Fruit fly (Drosophila melanogaster): Measurements from ENCODE around the gene Ndc80.

Gene Ndc80

DNA sequence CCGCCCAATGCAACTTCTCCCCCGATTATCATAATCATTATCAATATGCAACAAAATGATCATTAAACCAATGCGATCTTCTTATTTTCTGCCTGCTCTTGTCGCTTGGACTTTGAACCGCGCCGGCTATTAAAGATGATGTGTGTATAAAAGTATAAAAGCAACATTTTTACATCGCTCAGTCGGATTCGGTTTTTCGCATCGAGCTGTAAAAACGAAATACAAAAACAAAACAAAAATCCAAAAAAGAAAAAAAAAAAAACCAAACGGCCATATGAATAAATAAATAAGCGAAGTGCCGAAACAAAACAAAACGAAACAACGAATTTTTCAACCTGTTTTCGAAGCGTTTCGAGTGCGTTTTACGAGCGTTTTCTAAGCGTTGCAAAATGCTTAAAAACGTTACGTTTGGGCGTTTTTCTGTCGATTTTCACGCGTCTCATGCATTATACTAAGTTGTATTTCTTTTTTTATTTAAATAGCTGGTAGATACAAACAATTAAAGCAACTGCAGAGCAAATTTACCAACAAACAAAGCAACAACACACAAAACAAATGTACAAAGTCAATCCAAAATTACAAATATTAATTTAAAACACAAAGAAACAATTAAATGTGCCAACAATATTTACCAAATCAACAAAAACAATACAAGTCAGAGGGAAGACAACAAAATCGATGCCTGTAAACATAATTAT, 33.0 kb upstream of the Ndc80 start (continued):
- no peak for TF ChIP-seq Dip2 (GFP tag; IDR thresholded peaks at IDR 0.05)
- no peak for TF ChIP-seq gcm2 (GFP tag; optimal IDR thresholded peaks at IDR 0.05)

DNA sequence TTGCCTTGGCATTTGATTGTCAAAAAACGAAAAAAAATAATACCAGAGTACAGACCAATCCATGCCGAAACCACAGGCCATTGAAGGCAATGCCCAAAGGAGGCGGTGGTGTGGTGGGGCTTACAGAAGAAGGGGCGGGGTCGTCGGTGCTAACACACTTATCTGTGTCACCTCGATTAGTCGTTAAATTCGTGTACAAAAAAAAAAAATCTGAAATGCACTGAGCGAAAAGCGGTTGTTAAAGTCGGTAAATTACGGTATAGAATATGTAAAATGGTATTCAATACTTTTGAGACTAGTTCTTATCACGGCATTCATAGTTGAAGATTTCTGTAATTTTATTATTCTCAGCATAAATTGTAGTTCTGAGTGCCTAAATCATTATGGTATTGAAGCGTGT, 32.1 kb upstream of the Ndc80 start:
- no peak for TF ChIP-seq vnd (GFP tag; IDR thresholded peaks at IDR 0.05; ENCODE audit: partially characterized antibody)
- TF ChIP-seq B-H1 (GFP tag; IDR thresholded peaks at IDR 0.05) = peak; percentile 74
- no peak for TF ChIP-seq CG42726 (GFP tag; IDR thresholded peaks at IDR 0.05; ENCODE audit: partially characterized antibody)
- peak; percentile 64 for TF ChIP-seq gem (tag; optimal IDR thresholded peaks at IDR 0.05)
- TF ChIP-seq Ets65A (GFP tag) = peak; percentile 82
- TF ChIP-seq ash1 (GFP tag; optimal IDR thresholded peaks at IDR 0.05) = no peak
- TF ChIP-seq CG4854 (GFP tag; optimal IDR thresholded peaks at IDR 0.05) = no peak
- TF ChIP-seq ci (GFP tag; IDR thresholded peaks at IDR 0.05) = peak; percentile 72
- TF ChIP-seq wek (GFP tag; optimal IDR thresholded peaks at IDR 0.05) = no peak
- no peak for TF ChIP-seq CG6175 (GFP tag; IDR thresholded peaks at IDR 0.05)
- no peak for TF ChIP-seq CG17186 (GFP tag; optimal IDR thresholded peaks at IDR 0.05)
- TF ChIP-seq dmrt99B (tag; optimal IDR thresholded peaks at IDR 0.05) = peak; percentile 67
- TF ChIP-seq CG2120 (GFP tag; optimal IDR thresholded peaks at IDR 0.05) = peak; percentile 38
- TF ChIP-seq mld (GFP tag; IDR thresholded peaks at IDR 0.05; ENCODE audit: partially characterized antibody) = no peak
- peak; percentile 51; the same call in 1 of the 2 replicates for TF ChIP-seq CG4730 (GFP tag; IDR thresholded peaks at IDR 0.05)
- no peak for TF ChIP-seq CG1832 (GFP tag; optimal IDR thresholded peaks at IDR 0.05)
- peak; percentile 28 for TF ChIP-seq CG15269 (tag; optimal IDR thresholded peaks at IDR 0.05)
- TF ChIP-seq CG15514 (GFP tag; optimal IDR thresholded peaks at IDR 0.05) = peak; percentile 28
- no peak for TF ChIP-seq CG2116 (GFP tag; optimal IDR thresholded peaks at IDR 0.05)
- TF ChIP-seq gcm (GFP tag; optimal IDR thresholded peaks at IDR 0.05) = no peak
- peak; percentile 46; the same call in 1 of the 2 replicates for TF ChIP-seq peb (GFP tag; IDR thresholded peaks at IDR 0.05)
- TF ChIP-seq Antp (GFP tag; optimal IDR thresholded peaks at IDR 0.05) = peak; percentile 34
- no peak for TF ChIP-seq Gsc (GFP tag; IDR thresholded peaks at IDR 0.05)
- TF ChIP-seq ham (GFP tag; IDR thresholded peaks at IDR 0.05) = no peak
- peak; percentile 23 for TF ChIP-seq CG13624 (GFP tag; optimal IDR thresholded peaks at IDR 0.05)
- no peak for TF ChIP-seq en (GFP tag; optimal IDR thresholded peaks at IDR 0.05)
- no peak for TF ChIP-seq inv (GFP tag; IDR thresholded peaks at IDR 0.05; ENCODE audit: partially characterized antibody)
- no peak for TF ChIP-seq Nf-YB (GFP tag; optimal IDR thresholded peaks at IDR 0.05)
- TF ChIP-seq crol (GFP tag; IDR thresholded peaks at IDR 0.05) = peak; percentile 61
- TF ChIP-seq Sry-δ (GFP tag; optimal IDR thresholded peaks at IDR 0.05) = no peak
- TF ChIP-seq CG3407 (GFP tag; optimal IDR thresholded peaks at IDR 0.05) = no peak
- TF ChIP-seq Lim3 (GFP tag; IDR thresholded peaks at IDR 0.05) = 0 out of 2 replicates have a peak, but pooled peaks have one; percentile 17
- no peak for TF ChIP-seq mam (GFP tag; optimal IDR thresholded peaks at IDR 0.05)
- peak; percentile 48 for TF ChIP-seq CG12071 (GFP tag; optimal IDR thresholded peaks at IDR 0.05)
- no peak for TF ChIP-seq repo (GFP tag; optimal IDR thresholded peaks at IDR 0.05)
- TF ChIP-seq CG12299 (tag; optimal IDR thresholded peaks at IDR 0.05) = no peak
- TF ChIP-seq pita (GFP tag; optimal IDR thresholded peaks at IDR 0.05) = no peak
- TF ChIP-seq CG5245 (GFP tag; optimal IDR thresholded peaks at IDR 0.05) = peak; percentile 57
- no peak for TF ChIP-seq gro (GFP tag; optimal IDR thresholded peaks at IDR 0.05)
- no peak for TF ChIP-seq lbe (GFP tag; optimal IDR thresholded peaks at IDR 0.05)
- no peak for TF ChIP-seq Scr (GFP tag; IDR thresholded peaks at IDR 0.05; ENCODE audit: partially characterized antibody)
- TF ChIP-seq CG17612 (GFP tag; IDR thresholded peaks at IDR 0.05) = no peak
- TF ChIP-seq row (GFP tag; IDR thresholded peaks at IDR 0.05) = peak; percentile 71
- peak; percentile 52 for TF ChIP-seq NK7.1 (GFP tag; optimal IDR thresholded peaks at IDR 0.05)
- TF ChIP-seq Neu2 (GFP tag; optimal IDR thresholded peaks at IDR 0.05; ENCODE audit: borderline replicate concordance) = no peak
- peak; percentile 79 for TF ChIP-seq Ptx1 (GFP tag; IDR thresholded peaks at IDR 0.05)
